Worm (Caenorhabditis elegans): ENCODE results near the gene F14F3.4.

F14F3.4 gene

DNA sequence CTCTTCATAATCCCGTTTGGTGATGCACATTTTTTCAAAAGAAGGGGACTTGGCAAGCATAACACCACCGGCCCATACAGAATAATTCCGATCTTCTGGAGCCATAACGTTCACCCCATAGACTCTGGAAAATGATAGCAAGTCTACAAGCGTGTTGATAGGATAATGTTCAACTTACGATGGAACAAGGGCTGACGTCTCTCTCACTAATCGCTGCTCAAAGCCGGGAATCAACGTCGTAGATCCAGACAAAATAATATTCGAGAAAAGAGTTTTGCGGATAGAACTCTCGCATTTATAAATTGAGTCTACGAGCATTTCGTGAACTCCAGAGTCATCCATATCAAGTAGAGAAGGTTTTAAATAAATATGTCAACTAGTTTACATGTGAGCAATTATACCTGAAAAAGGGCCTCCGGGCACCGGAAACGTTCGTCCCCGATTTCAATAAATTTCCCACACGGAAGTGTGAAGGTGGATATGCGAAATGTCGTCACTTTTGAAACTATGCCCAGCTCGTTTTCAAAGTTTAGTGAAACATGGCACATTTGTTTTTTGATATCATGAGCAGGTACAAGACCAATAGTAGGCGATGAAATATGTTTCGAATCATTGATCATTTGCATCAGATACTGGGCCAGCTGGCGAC lies 29.2 kb downstream of the F14F3.4 start:
- TF ChIP-seq zag-1 (tag; optimal IDR thresholded peaks at IDR 0.05) (no peak), egl-27 (tag; optimal IDR thresholded peaks at IDR 0.05) (no peak), daf-12 (tag; optimal IDR thresholded peaks at IDR 0.05) (no peak), aly-2 (tag; optimal IDR thresholded peaks at IDR 0.05) (no peak), nfya-1 (tag; optimal IDR thresholded peaks at IDR 0.05; ENCODE audit: insufficient read depth) (no peak), R02D3.7 (tag; optimal IDR thresholded peaks at IDR 0.05) (no peak), nhr-77 (tag; optimal IDR thresholded peaks at IDR 0.05) (no peak), fos-1 (tag; optimal IDR thresholded peaks at IDR 0.05) (no peak), nhr-28 (tag; optimal IDR thresholded peaks at IDR 0.05) (no peak), unc-62 (GFP tag; optimal IDR thresholded peaks at IDR 0.05) (no peak), sea-2 (GFP tag; optimal IDR thresholded peaks at IDR 0.05) (no peak), ceh-9 (tag; optimal IDR thresholded peaks at IDR 0.05) (no peak), nhr-76 (tag; optimal IDR thresholded peaks at IDR 0.05) (no peak)

DNA sequence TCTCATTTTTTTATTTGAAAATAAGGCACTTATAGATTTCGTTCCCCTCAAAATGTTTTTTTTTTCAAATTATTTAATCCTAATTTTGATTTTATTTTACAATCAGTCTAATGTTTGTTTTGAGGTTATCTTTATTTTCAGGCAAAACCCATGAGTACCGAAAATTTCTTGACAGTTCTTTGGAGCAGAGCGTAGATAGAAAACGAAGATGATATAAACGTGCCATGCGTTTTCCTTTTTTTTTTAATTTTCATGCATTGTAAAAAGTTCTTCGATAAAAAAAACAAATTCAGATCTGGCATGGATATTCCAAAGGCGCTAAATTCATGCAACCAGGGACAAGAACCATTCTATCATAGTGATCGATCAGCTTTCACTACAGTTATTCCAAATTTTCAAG lies 30.2 kb downstream of the F14F3.4 start, which contains the start of gene C33D3.5:
Gene C33D3.5 (plus strand): TSS at position 301 of the 400 bp plus-strand sequence.
- TF ChIP-seq fkh-2 (tag; optimal IDR thresholded peaks at IDR 0.05) = no peak
- TF ChIP-seq lin-39 (tag; optimal IDR thresholded peaks at IDR 0.05) = no peak
- no peak for TF ChIP-seq nfya-1 (tag; optimal IDR thresholded peaks at IDR 0.05; ENCODE audit: insufficient read depth)
- TF ChIP-seq elt-3 (tag; optimal IDR thresholded peaks at IDR 0.05) = no peak

DNA sequence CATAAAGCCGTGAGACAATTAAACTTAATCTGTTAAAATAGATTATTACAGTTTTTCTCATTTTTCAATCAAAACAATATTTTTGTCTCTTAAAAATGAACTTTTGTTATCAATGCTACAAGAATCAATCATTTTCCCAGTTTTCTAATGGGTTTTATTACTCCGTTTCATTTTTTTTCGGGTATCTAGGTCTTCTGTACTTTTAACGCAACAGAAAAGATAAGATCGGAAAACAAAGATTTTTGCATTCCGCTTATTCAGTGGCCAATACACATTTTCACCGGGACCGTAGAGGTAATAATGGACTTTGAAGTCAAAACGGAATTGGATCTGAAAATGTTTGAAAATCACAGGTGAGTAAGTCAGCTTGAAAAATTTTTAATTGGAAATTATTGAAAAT lies 32.5 kb downstream of the F14F3.4 start, which contains the start of gene C33D3.4:
Gene C33D3.4 (plus strand): TSS at position 301 of the 400 bp plus-strand sequence.
- TF ChIP-seq eor-1 (tag; optimal IDR thresholded peaks at IDR 0.05) (no peak), nhr-77 (tag; optimal IDR thresholded peaks at IDR 0.05) (no peak), snpc-4 (tag; optimal IDR thresholded peaks at IDR 0.05) (no peak), nhr-23 (tag; optimal IDR thresholded peaks at IDR 0.05) (no peak), nhr-67 (tag; optimal IDR thresholded peaks at IDR 0.05) (no peak), pha-4 (tag; optimal IDR thresholded peaks at IDR 0.05) (no peak), zag-1 (tag; optimal IDR thresholded peaks at IDR 0.05) (no peak), egl-5 (tag; optimal IDR thresholded peaks at IDR 0.05) (no peak), nhr-11 (tag; optimal IDR thresholded peaks at IDR 0.05) (no peak), lin-39 (tag; optimal IDR thresholded peaks at IDR 0.05) (no peak), egl-27 (tag; optimal IDR thresholded peaks at IDR 0.05) (no peak), sea-2 (GFP tag; optimal IDR thresholded peaks at IDR 0.05) (no peak), hmg-11 (tag; optimal IDR thresholded peaks at IDR 0.05) (no peak), mdl-1 (tag; optimal IDR thresholded peaks at IDR 0.05) (no peak), unc-39 (tag; optimal IDR thresholded peaks at IDR 0.05) (no peak), skn-1 (tag; optimal IDR thresholded peaks at IDR 0.05) (no peak), ceh-28 (tag; optimal IDR thresholded peaks at IDR 0.05) (no peak), fkh-10 (GFP tag; optimal IDR thresholded peaks at IDR 0.05) (no peak), ceh-82 (tag; optimal IDR thresholded peaks at IDR 0.05) (no peak), elt-2 (tag; optimal IDR thresholded peaks at IDR 0.05) (no peak)

DNA sequence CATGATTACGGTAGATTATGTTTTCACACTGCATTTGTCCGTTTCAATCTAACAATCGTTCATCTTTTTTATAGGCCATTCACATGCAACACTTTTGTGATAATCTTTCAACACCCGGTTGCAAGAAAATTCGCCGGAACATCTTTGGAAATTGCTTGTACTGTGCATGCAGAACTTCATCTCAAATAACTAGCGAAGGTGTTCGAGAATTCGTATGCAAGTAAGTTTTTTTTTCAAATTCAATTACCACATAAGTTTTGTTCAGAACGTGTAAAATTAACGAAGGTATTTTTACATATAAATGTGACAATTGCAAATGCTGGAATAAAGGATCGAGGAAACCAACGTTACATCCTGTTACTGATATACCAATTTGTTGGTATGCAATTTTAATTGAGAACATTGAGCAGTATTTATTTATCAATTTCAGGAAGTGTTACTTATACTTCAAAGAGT lies 35.9 kb downstream of the F14F3.4 start, which contains the start of gene C33D3.3:
Gene C33D3.3 (plus strand): TSS at position 51 of the 456 bp plus-strand sequence.
- TF ChIP-seq ztf-11 (tag; optimal IDR thresholded peaks at IDR 0.05) = no peak

DNA sequence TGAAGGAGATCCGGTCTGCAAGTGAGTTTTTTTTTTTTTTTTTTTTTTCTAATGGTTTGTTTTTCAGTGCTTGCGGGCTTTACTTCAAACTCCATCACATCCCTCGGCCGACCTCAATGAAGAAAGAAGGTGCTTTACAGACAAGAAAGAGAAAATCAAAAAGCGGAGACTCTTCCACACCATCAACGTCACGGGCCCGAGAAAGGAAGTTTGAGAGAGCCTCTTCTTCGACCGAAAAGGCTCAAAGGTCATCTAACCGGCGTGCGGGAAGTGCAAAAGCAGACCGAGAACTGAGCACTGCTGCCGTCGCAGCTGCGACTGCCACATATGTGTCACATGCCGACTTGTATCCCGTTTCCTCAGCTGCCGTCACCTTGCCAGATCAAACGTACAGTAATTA lies 38.9 kb downstream of the F14F3.4 start:
- no peak for TF ChIP-seq lsy-12 (tag; optimal IDR thresholded peaks at IDR 0.05)
- TF ChIP-seq elt-3 (tag; optimal IDR thresholded peaks at IDR 0.05) = no peak
- TF ChIP-seq nhr-28 (tag; optimal IDR thresholded peaks at IDR 0.05) = no peak
- TF ChIP-seq jun-1 (tag; optimal IDR thresholded peaks at IDR 0.05) = no peak
- TF ChIP-seq lin-39 (tag; optimal IDR thresholded peaks at IDR 0.05) = no peak
- TF ChIP-seq nfya-1 (tag; optimal IDR thresholded peaks at IDR 0.05; ENCODE audit: insufficient read depth) = no peak
- no peak for TF ChIP-seq pqm-1 (tag; optimal IDR thresholded peaks at IDR 0.05)
- TF ChIP-seq nhr-237 (tag; optimal IDR thresholded peaks at IDR 0.05) = no peak
- no peak for TF ChIP-seq aly-2 (tag; optimal IDR thresholded peaks at IDR 0.05)
- TF ChIP-seq mml-1 (tag; optimal IDR thresholded peaks at IDR 0.05) = no peak
- TF ChIP-seq ceh-82 (tag; optimal IDR thresholded peaks at IDR 0.05) = no peak
- no peak for TF ChIP-seq ztf-4 (tag; optimal IDR thresholded peaks at IDR 0.05)
- TF ChIP-seq ceh-9 (tag; optimal IDR thresholded peaks at IDR 0.05) = no peak
- no peak for TF ChIP-seq mdl-1 (tag; optimal IDR thresholded peaks at IDR 0.05)

Measured in whole organism, L3 larva.